Worm (Caenorhabditis elegans) whole organism, L3 larva: ENCODE measurements around the gene aakg-5.

Experiments used
- ama-1 ChIP-seq: fragments of 150-350 bp; optimal IDR thresholded peaks from 2 replicates; lab custom pipeline; 2018
- ceh-16 ChIP-seq: sonication (generic microtip); optimal IDR thresholded peaks from 2 replicates; lab custom pipeline; 2017; ENCODE audit warnings: missing biosample characterization, missing genetic modification characterization
- daf-12 ChIP-seq: fragments of 150-350 bp; optimal IDR thresholded peaks from 2 replicates; lab custom pipeline; 2014; ENCODE audit warnings: missing biosample characterization, missing genetic modification reagents, missing genetic modification characterization
- elt-3 ChIP-seq, 3 experiments: fragments of 150-350 bp in 1 of 3; sonication (generic microtip) in 2 of 3; optimal IDR thresholded peaks; 2 replicates in 2 of 3; 4 replicates in 1 of 3; lab custom pipeline; 2014 to 2017; ENCODE audit warnings: missing biosample characterization in 3 of 3, missing genetic modification characterization in 3 of 3
- mml-1 ChIP-seq: fragments of 150-350 bp; sonication (generic microtip); optimal IDR thresholded peaks from 3 replicates; lab custom pipeline; 2014; ENCODE audit warnings: missing biosample characterization, missing genetic modification characterization
- nhr-237 ChIP-seq: fragments of 150-350 bp; optimal IDR thresholded peaks from 2 replicates; lab custom pipeline; 2014; ENCODE audit warnings: missing biosample characterization, missing genetic modification characterization
- nhr-25 ChIP-seq: sonication (generic microtip); optimal IDR thresholded peaks from 2 replicates; lab custom pipeline; 2017; ENCODE audit warnings: missing biosample characterization, missing genetic modification characterization
- nhr-76 ChIP-seq: fragments of 150-350 bp; sonication (generic microtip); optimal IDR thresholded peaks from 5 replicates; lab custom pipeline; 2014; ENCODE audit warnings: missing biosample characterization, missing genetic modification characterization
- pqm-1 ChIP-seq: fragments of 150-350 bp; optimal IDR thresholded peaks from 2 replicates; lab custom pipeline; 2017; ENCODE audit warnings: missing biosample characterization, missing genetic modification characterization, inconsistent platforms
- ztf-11 ChIP-seq: fragments of 150-350 bp; optimal IDR thresholded peaks from 2 replicates; lab custom pipeline; 2014; ENCODE audit warnings: missing biosample characterization, missing genetic modification characterization

- no peak for TF ChIP-seq nhr-25 (tag; lab: Kevin White, UChicago)
- TF ChIP-seq ama-1 (lab: Kevin White, UChicago), result no peak
- TF ChIP-seq daf-12 (tag; lab: Kevin White, UChicago), result no peak
- TF ChIP-seq nhr-76 (tag; lab: Kevin White, UChicago), result no peak
- TF ChIP-seq elt-3 (tag; optimal IDR thresholded peaks at IDR 0.05; lab: Kevin White, UChicago), result no peak
- no peak for TF ChIP-seq pqm-1 (tag; lab: Kevin White, UChicago)
- TF ChIP-seq ceh-16, result no peak
- TF ChIP-seq mml-1, result no peak
- no peak for TF ChIP-seq ztf-11 (tag; lab: Kevin White, UChicago)
- TF ChIP-seq nhr-237 (tag; lab: Kevin White, UChicago), result no peak
These were observed 19.8 kb upstream of the aakg-5 start for ce11 chrII:9994679-9995078.
